Fruit fly (Drosophila melanogaster) whole organism, embryonic: ENCODE data around the gene CG5644.

ENCODE experiments used
- BtbVII ChIP-seq: fragments of 200-800 bp; sonication (Bioruptor generic); optimal IDR thresholded peaks from 3 replicates; lab custom pipeline; 2017; ENCODE audit warnings: missing biosample characterization, mild to moderate bottlenecking, missing genetic modification characterization
- CG10267 ChIP-seq: fragments of 200-800 bp; sonication (Bioruptor generic); optimal IDR thresholded peaks from 2 replicates; lab custom pipeline; 2018; ENCODE audit warnings: missing biosample characterization, mild to moderate bottlenecking, missing genetic modification characterization, moderate library complexity
- CG12071 ChIP-seq: fragments of 200-800 bp; sonication (Bioruptor generic); optimal IDR thresholded peaks from 3 replicates; lab custom pipeline; 2018; ENCODE audit warnings: missing biosample characterization, mild to moderate bottlenecking, missing genetic modification characterization
- CG14050 ChIP-seq: fragments of 200-800 bp; sonication (Bioruptor generic); IDR thresholded peaks from 3 replicates; pipeline ENCODE4 v1.3.6; 2022; ENCODE audit warnings: missing biosample characterization, missing genetic modification characterization
- CG1529 ChIP-seq: fragments of 200-800 bp; sonication (Bioruptor generic); optimal IDR thresholded peaks from 3 replicates; lab custom pipeline; 2018; ENCODE audit warnings: missing biosample characterization, missing genetic modification characterization
- CG15601 ChIP-seq: fragments of 200-800 bp; sonication (Bioruptor generic); optimal IDR thresholded peaks from 3 replicates; lab custom pipeline; 2019; ENCODE audit warnings: missing biosample characterization, mild to moderate bottlenecking, missing genetic modification characterization, moderate library complexity
- CG16863 ChIP-seq: fragments of 200-800 bp; sonication (Bioruptor generic); optimal IDR thresholded peaks from 3 replicates; lab custom pipeline; 2016; ENCODE audit warnings: missing biosample characterization, missing genetic modification characterization
- CG2116 ChIP-seq: fragments of 200-800 bp; sonication (Bioruptor generic); optimal IDR thresholded peaks from 3 replicates; lab custom pipeline; 2018; ENCODE audit warnings: missing biosample characterization, mild to moderate bottlenecking, missing genetic modification characterization
- CG2120 ChIP-seq: fragments of 200-800 bp; sonication (Bioruptor generic); optimal IDR thresholded peaks from 3 replicates; lab custom pipeline; 2016; ENCODE audit warnings: missing biosample characterization, missing genetic modification characterization
- CG2712 ChIP-seq: fragments of 200-800 bp; optimal IDR thresholded peaks from 3 replicates; lab custom pipeline; 2019; ENCODE audit warnings: missing biosample characterization, mild to moderate bottlenecking, missing genetic modification characterization, moderate library complexity
- CG3065 ChIP-seq: fragments of 200-800 bp; sonication (Bioruptor generic); optimal IDR thresholded peaks from 2 replicates; lab custom pipeline; 2016; ENCODE audit warnings: missing biosample characterization, missing genetic modification characterization
- CG3163 ChIP-seq: fragments of 200-800 bp; sonication (Bioruptor generic); optimal IDR thresholded peaks from 3 replicates; lab custom pipeline; 2016; ENCODE audit warnings: missing biosample characterization, missing genetic modification characterization
- CG33557 ChIP-seq: fragments of 200-800 bp; sonication (Bioruptor generic); optimal IDR thresholded peaks from 2 replicates; lab custom pipeline; 2019; ENCODE audit warnings: missing biosample characterization, mild to moderate bottlenecking, missing genetic modification characterization, moderate library complexity
- CG3847 ChIP-seq: fragments of 200-800 bp; sonication (Bioruptor generic); IDR thresholded peaks from 2 replicates; pipeline ENCODE4 v1.3.6; 2022; ENCODE audit warnings: missing biosample characterization, missing genetic modification characterization
- CG4404 ChIP-seq: fragments of 200-800 bp; sonication (Bioruptor generic); IDR thresholded peaks from 2 replicates; pipeline ENCODE4 v1.3.6; 2022; ENCODE audit warnings: missing biosample characterization, missing genetic modification characterization
- CG6765 ChIP-seq: fragments of 200-800 bp; sonication (Bioruptor generic); optimal IDR thresholded peaks from 3 replicates; lab custom pipeline; 2017; ENCODE audit warnings: missing biosample characterization, mild to moderate bottlenecking, missing genetic modification characterization
- CG7372 ChIP-seq: fragments of 200-800 bp; sonication (Bioruptor generic); IDR thresholded peaks from 2 replicates; pipeline ENCODE4 v1.3.6; 2022; ENCODE audit warnings: missing biosample characterization, missing genetic modification characterization
- CG7786 ChIP-seq: fragments of 200-800 bp; sonication (Bioruptor generic); optimal IDR thresholded peaks from 2 replicates; lab custom pipeline; 2016; ENCODE audit warnings: missing biosample characterization, missing genetic modification characterization
- CG8388 ChIP-seq: fragments of 200-800 bp; sonication (Bioruptor generic); optimal IDR thresholded peaks from 2 replicates; lab custom pipeline; 2019; ENCODE audit warnings: missing biosample characterization, mild to moderate bottlenecking, missing genetic modification characterization, moderate library complexity
- CoRest ChIP-seq: fragments of 200-800 bp; sonication (Bioruptor generic); optimal IDR thresholded peaks from 3 replicates; lab custom pipeline; 2018; ENCODE audit warnings: missing biosample characterization, mild to moderate bottlenecking, missing genetic modification characterization, moderate library complexity
- Deaf1 ChIP-seq: fragments of 200-800 bp; optimal IDR thresholded peaks from 3 replicates; lab custom pipeline; 2019; ENCODE audit warnings: missing biosample characterization, mild to moderate bottlenecking, missing genetic modification characterization, moderate library complexity
- Ets65A ChIP-seq: fragments of 200-800 bp; sonication (Bioruptor generic); peaks from one replicate; lab custom pipeline; 2016; ENCODE audit warnings: missing biosample characterization, missing genetic modification characterization
- HHEX ChIP-seq: fragments of 200-800 bp; sonication (Bioruptor generic); optimal IDR thresholded peaks from 3 replicates; lab custom pipeline; 2017; ENCODE audit warnings: missing biosample characterization, mild to moderate bottlenecking, missing genetic modification characterization, missing genetic modification reagents
- HLHmδ ChIP-seq: fragments of 200-800 bp; sonication (Bioruptor generic); optimal IDR thresholded peaks from 2 replicates; lab custom pipeline; 2018; ENCODE audit warnings: missing biosample characterization, mild to moderate bottlenecking, missing genetic modification characterization, moderate library complexity
- Hey ChIP-seq: fragments of 200-800 bp; sonication (Bioruptor generic); optimal IDR thresholded peaks from 3 replicates; lab custom pipeline; 2018; ENCODE audit warnings: missing biosample characterization, mild to moderate bottlenecking, missing genetic modification characterization
- NC2α ChIP-seq: fragments of 200-800 bp; sonication (Bioruptor generic); optimal IDR thresholded peaks from 2 replicates; lab custom pipeline; 2016; ENCODE audit warnings: missing biosample characterization, missing genetic modification characterization
- Opbp ChIP-seq: fragments of 200-800 bp; sonication (Bioruptor generic); IDR thresholded peaks from 3 replicates; pipeline ENCODE4 v1.3.6; 2022; ENCODE audit warnings: missing biosample characterization, missing genetic modification characterization; ENCODE audit not compliant: partially characterized antibody
- Side ChIP-seq: fragments of 200-800 bp; sonication (Bioruptor generic); optimal IDR thresholded peaks from 2 replicates; lab custom pipeline; 2016; ENCODE audit warnings: missing biosample characterization, missing genetic modification characterization
- Sin3A ChIP-seq: fragments of >200 bp; optimal IDR thresholded peaks from 2 replicates; lab custom pipeline; 2018
- TFAM ChIP-seq: fragments of 200-800 bp; sonication (Bioruptor generic); optimal IDR thresholded peaks from 2 replicates; lab custom pipeline; 2017; ENCODE audit warnings: missing biosample characterization, missing genetic modification characterization, inconsistent platforms
- Usf ChIP-seq: fragments of 200-800 bp; sonication (Bioruptor generic); optimal IDR thresholded peaks from 2 replicates; lab custom pipeline; 2017; ENCODE audit warnings: missing genotype, missing biosample characterization, missing genetic modification characterization
- aop ChIP-seq: fragments of 200-800 bp; sonication (Bioruptor generic); IDR thresholded peaks from 2 replicates; pipeline ENCODE4 v1.3.6; 2022; ENCODE audit warnings: missing biosample characterization, missing genetic modification characterization
- bcd ChIP-seq: fragments of 200-800 bp; sonication (Bioruptor generic); optimal IDR thresholded peaks from 2 replicates; lab custom pipeline; 2017; ENCODE audit warnings: missing biosample characterization, mild to moderate bottlenecking, missing genetic modification characterization
- br ChIP-seq: fragments of >200 bp; optimal IDR thresholded peaks from 2 replicates; lab custom pipeline; 2017
- corto ChIP-seq: fragments of 200-800 bp; sonication (Bioruptor generic); optimal IDR thresholded peaks from 2 replicates; lab custom pipeline; 2016; ENCODE audit warnings: missing biosample characterization, mild to moderate bottlenecking, missing genetic modification characterization, moderate library complexity
- croc ChIP-seq: fragments of 200-800 bp; sonication (Bioruptor generic); conservative IDR thresholded peaks from 3 replicates; pipeline ENCODE4 v1.3.6; 2022; ENCODE audit warnings: missing biosample characterization, missing genetic modification characterization
- danr ChIP-seq: fragments of 200-800 bp; sonication (Bioruptor generic); IDR thresholded peaks from 2 replicates; pipeline ENCODE4 v1.3.6; 2022; ENCODE audit warnings: missing biosample characterization, missing genetic modification characterization
- dati ChIP-seq: fragments of 200-800 bp; sonication (Bioruptor generic); IDR thresholded peaks from 2 replicates; pipeline ENCODE4 v1.3.6; 2022; ENCODE audit warnings: missing biosample characterization, missing genetic modification characterization
- dm ChIP-seq: fragments of 200-800 bp; sonication (Bioruptor generic); optimal IDR thresholded peaks from 3 replicates; lab custom pipeline; 2016; ENCODE audit warnings: missing biosample characterization, missing genetic modification characterization
- dmrt99B ChIP-seq: fragments of 200-800 bp; sonication (Bioruptor generic); optimal IDR thresholded peaks from 2 replicates; lab custom pipeline; 2018; ENCODE audit warnings: missing biosample characterization, mild to moderate bottlenecking, missing genetic modification characterization, moderate library complexity
- eve ChIP-seq, 2 experiments: fragments of >200 bp; optimal IDR thresholded peaks; 2 replicates each; lab custom pipeline; 2017; ENCODE audit warnings: missing biosample characterization in 2 of 2, missing genetic modification characterization in 2 of 2
- kni ChIP-seq: fragments of 200-800 bp; sonication (Bioruptor generic); optimal IDR thresholded peaks from 3 replicates; lab custom pipeline; 2017; ENCODE audit warnings: mild to moderate bottlenecking, missing biosample characterization, missing genetic modification reagents, missing genetic modification characterization
- lbe ChIP-seq: fragments of 200-800 bp; sonication (Bioruptor generic); optimal IDR thresholded peaks from 2 replicates; lab custom pipeline; 2016; ENCODE audit warnings: missing biosample characterization, mild to moderate bottlenecking, missing genetic modification characterization
- lov ChIP-seq, 2 experiments: fragments of 200-800 bp in 1 of 2; fragments of >200 bp in 1 of 2; sonication (Bioruptor generic) in 1 of 2; IDR thresholded peaks in 1 of 2; optimal IDR thresholded peaks in 1 of 2; 2 replicates in 1 of 2; 3 replicates in 1 of 2; pipeline versions ENCODE4 v1.3.6 to Lab custom; 2017 to 2022; ENCODE audit warnings: missing biosample characterization in 1 of 2, missing genetic modification characterization in 1 of 2
- mirr ChIP-seq: fragments of 200-800 bp; sonication (Bioruptor generic); optimal IDR thresholded peaks from 3 replicates; lab custom pipeline; 2018; ENCODE audit warnings: missing biosample characterization, mild to moderate bottlenecking, missing genetic modification characterization
- org-1 ChIP-seq: fragments of 200-800 bp; sonication (Bioruptor generic); optimal IDR thresholded peaks from 2 replicates; lab custom pipeline; 2017; ENCODE audit warnings: missing biosample characterization, missing genetic modification characterization
- psq ChIP-seq: fragments of 200-800 bp; sonication (Bioruptor generic); optimal IDR thresholded peaks from 2 replicates; lab custom pipeline; 2017; ENCODE audit warnings: missing biosample characterization, missing genetic modification characterization
- ro ChIP-seq: fragments of 200-800 bp; sonication (Bioruptor generic); IDR thresholded peaks from 2 replicates; pipeline ENCODE4 v1.3.6; 2022; ENCODE audit warnings: missing biosample characterization, missing genetic modification characterization
- scrt ChIP-seq: fragments of 200-800 bp; sonication (Bioruptor generic); optimal IDR thresholded peaks from 2 replicates; lab custom pipeline; 2018; ENCODE audit warnings: missing biosample characterization, mild to moderate bottlenecking, missing genetic modification characterization, moderate library complexity
- seq ChIP-seq: fragments of 200-800 bp; sonication (Bioruptor generic); IDR thresholded peaks from 2 replicates; pipeline ENCODE4 v1.3.6; 2022; ENCODE audit warnings: missing biosample characterization, missing genetic modification characterization
- toy ChIP-seq: fragments of 200-800 bp; sonication (Bioruptor generic); IDR thresholded peaks from 2 replicates; pipeline ENCODE4 v1.3.6; 2022; ENCODE audit warnings: missing biosample characterization, missing genetic modification characterization
- unc-4 ChIP-seq: fragments of 200-800 bp; sonication (Bioruptor generic); IDR thresholded peaks from 2 replicates; pipeline ENCODE4 v1.3.6; 2022; ENCODE audit warnings: missing biosample characterization, missing genetic modification characterization; ENCODE audit not compliant: partially characterized antibody

Gene CG5644

DNA sequence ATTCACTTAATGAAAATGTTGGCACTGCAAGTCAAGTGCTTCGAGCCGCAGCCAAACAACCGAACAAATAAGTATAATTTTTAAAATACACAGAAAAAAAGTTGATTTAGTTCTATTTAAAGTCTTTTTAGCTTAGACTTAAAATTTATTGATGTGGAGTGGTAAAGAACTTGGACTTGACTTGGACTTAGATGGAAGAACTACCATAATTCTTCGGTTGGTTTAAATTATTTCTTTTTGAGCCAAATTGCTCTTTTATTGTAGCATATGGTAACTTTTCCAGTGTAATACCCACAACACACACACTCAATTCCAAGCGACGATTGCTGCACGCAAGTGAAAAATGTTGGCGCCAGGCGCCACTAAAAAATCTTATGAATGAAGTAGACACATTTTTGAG is 48.4 kb upstream of the CG5644 start (continued):
- TF ChIP-seq CG4404 (peak; percentile 31; the same call in 1 of the 2 replicates), BtbVII (GFP tag; lab: Kevin White, UChicago) (no peak), CG2116 (GFP tag; lab: Kevin White, UChicago) (no peak), corto (GFP tag; lab: Kevin White, UChicago) (no peak), eve (GFP tag; optimal IDR thresholded peaks at IDR 0.05; lab: Kevin White, UChicago) (peak in 1 of 2 experiments; percentile 57), HLHmδ (no peak), dm (GFP tag; lab: Kevin White, UChicago) (peak; percentile 23), CoRest (tag; lab: Kevin White, UChicago) (peak; percentile 63), aop (GFP tag; lab: Robert Waterston, UW) (no peak), CG10267 (tag; lab: Kevin White, UChicago) (peak; percentile 59), danr (GFP tag; lab: Robert Waterston, UW) (no peak), CG8388 (GFP tag; lab: Kevin White, UChicago) (peak; percentile 42), CG2712 (tag; lab: Kevin White, UChicago) (peak; percentile 56), TFAM (GFP tag; lab: Kevin White, UChicago) (no peak), Side (GFP tag; lab: Kevin White, UChicago) (peak; percentile 5), NC2α (peak; percentile 6), mirr (GFP tag; lab: Kevin White, UChicago) (no peak), dati (no peak), lov (optimal IDR thresholded peaks at IDR 0.05; lab: Kevin White, UChicago) (no peak), lov (GFP tag; IDR thresholded peaks at IDR 0.05; lab: Robert Waterston, UW) (peak; percentile 44; the same call in 2 of the 3 replicates), lbe (GFP tag; lab: Kevin White, UChicago) (no peak), Sin3A (lab: Kevin White, UChicago) (no peak), CG14050 (GFP tag; lab: Robert Waterston, UW) (no peak), CG7372 (GFP tag; lab: Robert Waterston, UW) (no peak), Ets65A (GFP tag; lab: Kevin White, UChicago) (peak; percentile 92), HHEX (GFP tag; lab: Kevin White, UChicago) (no peak), CG3847 (GFP tag; lab: Robert Waterston, UW) (no peak), CG7786 (GFP tag; lab: Kevin White, UChicago) (no peak), br (no peak), CG15601 (peak; percentile 44), CG16863 (GFP tag; lab: Kevin White, UChicago) (peak; percentile 3), seq (GFP tag; lab: Robert Waterston, UW) (no peak), Deaf1 (no peak), CG12071 (GFP tag; lab: Kevin White, UChicago) (no peak), Usf (no peak), ro (no peak), org-1 (GFP tag; lab: Kevin White, UChicago) (no peak), CG6765 (GFP tag; lab: Kevin White, UChicago) (no peak), psq (no peak), scrt (no peak), CG2120 (GFP tag; lab: Kevin White, UChicago) (no peak), dmrt99B (tag; lab: Kevin White, UChicago) (peak; percentile 36), toy (GFP tag; lab: Robert Waterston, UW) (no peak), CG3163 (GFP tag; lab: Kevin White, UChicago) (no peak), bcd (GFP tag; lab: Kevin White, UChicago) (peak; percentile 35), CG1529 (GFP tag; lab: Kevin White, UChicago) (peak; percentile 18), CG3065 (GFP tag; lab: Kevin White, UChicago) (no peak), kni (no peak), CG33557 (GFP tag; lab: Kevin White, UChicago) (peak; percentile 55), unc-4 (GFP tag; lab: Robert Waterston, UW) (no peak), croc (GFP tag; lab: Robert Waterston, UW) (no peak; the same call in 1 of the 3 replicates), Hey (no peak), Opbp (GFP tag; lab: Robert Waterston, UW) (no peak)
